Worm (Caenorhabditis elegans): ENCODE measurements around the gene K01A11.1.

Gene K01A11.1

DNA sequence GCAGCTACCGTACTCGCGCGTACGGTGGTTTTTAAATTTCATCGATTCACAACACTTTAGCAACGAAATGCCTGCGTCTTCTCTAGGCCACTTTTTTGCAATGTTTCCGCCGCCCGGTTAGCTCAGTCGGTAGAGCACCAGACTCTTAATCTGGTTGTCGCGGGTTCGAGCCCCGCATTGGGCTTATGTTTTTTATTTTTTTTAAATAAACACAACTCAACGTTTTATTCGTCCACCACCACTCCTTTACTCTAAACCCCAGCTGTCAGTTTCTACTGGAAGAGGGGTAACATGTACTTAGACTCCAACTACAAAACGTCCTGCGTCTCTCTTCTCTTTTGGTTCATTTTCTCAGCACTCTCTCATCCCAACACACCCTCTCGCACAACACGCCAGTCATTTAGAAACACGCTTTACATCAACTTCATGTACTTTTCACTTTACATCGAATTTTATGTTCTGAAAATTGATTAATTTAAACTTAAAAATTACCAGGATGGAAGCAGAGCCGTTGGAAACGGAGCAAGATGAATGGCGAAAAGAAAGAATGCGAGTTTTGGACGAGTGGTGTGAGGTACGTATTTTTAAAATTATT, 41.8 kb downstream of the K01A11.1 start, which contains the start of the genes elmd-1 and hecw-1 (continued):
- TF ChIP-seq dmd-6 (GFP tag; IDR thresholded peaks at IDR 0.05): peak; percentile 76
- TF ChIP-seq R02D3.7 (tag; optimal IDR thresholded peaks at IDR 0.05): no peak
- no peak for TF ChIP-seq nhr-237 (tag; optimal IDR thresholded peaks at IDR 0.05)
- peak; percentile 68 for TF ChIP-seq T26A8.4 (GFP tag; IDR thresholded peaks at IDR 0.05)
- TF ChIP-seq F26F4.8 (GFP tag; conservative IDR thresholded peaks at IDR 0.05): 0 out of 2 replicates have a peak, but pooled peaks have one; percentile 59
- TF ChIP-seq nhr-41 (GFP tag; IDR thresholded peaks at IDR 0.05): 0 out of 2 replicates have a peak, but pooled peaks have one; percentile 7
- peak; percentile 63 for TF ChIP-seq lin-13 (GFP tag; optimal IDR thresholded peaks at IDR 0.05)
- peak; percentile 46 for TF ChIP-seq nhr-48 (tag; optimal IDR thresholded peaks at IDR 0.05)
- 0 out of 2 replicates have a peak, but pooled peaks have one; percentile 5 for TF ChIP-seq nhr-42 (GFP tag; IDR thresholded peaks at IDR 0.05)
- no peak for TF ChIP-seq zip-11 (GFP tag; IDR thresholded peaks at IDR 0.05)
- TF ChIP-seq unc-130 (GFP tag; optimal IDR thresholded peaks at IDR 0.05): peak; percentile 5
- TF ChIP-seq mdl-1 (tag; optimal IDR thresholded peaks at IDR 0.05): peak in 1 of 2 experiments; percentile 46
- no peak for TF ChIP-seq ZK546.5 (tag; optimal IDR thresholded peaks at IDR 0.05)
- TF ChIP-seq pha-4 (GFP tag; IDR thresholded peaks at IDR 0.05): peak; percentile 60; the same call in 1 of the 2 replicates
- peak; percentile 51 for TF ChIP-seq pha-4 (tag; optimal IDR thresholded peaks at IDR 0.05)
- TF ChIP-seq egl-43 (GFP tag; IDR thresholded peaks at IDR 0.05): peak; percentile 87
- TF ChIP-seq F49E8.2 (tag; optimal IDR thresholded peaks at IDR 0.05; ENCODE audit: borderline replicate concordance): peak; percentile 42
- peak; percentile 85 for TF ChIP-seq dmd-8 (GFP tag; IDR thresholded peaks at IDR 0.05)
- peak; percentile 57 for TF ChIP-seq mes-2 (tag; optimal IDR thresholded peaks at IDR 0.05; ENCODE audit: poor library complexity, severe bottlenecking)
- TF ChIP-seq unc-62 (GFP tag; optimal IDR thresholded peaks at IDR 0.05 in 1 of 2): peak in 1 of 2 experiments; percentile 56
- TF ChIP-seq unc-62 (tag; optimal IDR thresholded peaks at IDR 0.05): no peak
- peak; percentile 55 for TF ChIP-seq duxl-1 (tag; optimal IDR thresholded peaks at IDR 0.05; ENCODE audit: poor library complexity)
- TF ChIP-seq madf-9 (GFP tag; conservative IDR thresholded peaks at IDR 0.05): no peak
- peak; percentile 31 for TF ChIP-seq gei-8 (GFP tag; optimal IDR thresholded peaks at IDR 0.05)
- no peak for TF ChIP-seq F10B5.3 (tag; optimal IDR thresholded peaks at IDR 0.05)
- TF ChIP-seq lim-7 (GFP tag; IDR thresholded peaks at IDR 0.05): peak; percentile 73
- no peak for TF ChIP-seq daf-8 (GFP tag; IDR thresholded peaks at IDR 0.05)
- TF ChIP-seq tra-1 (GFP tag; IDR thresholded peaks at IDR 0.05): peak; percentile 72
- TF ChIP-seq vab-7 (GFP tag; IDR thresholded peaks at IDR 0.05): peak; percentile 81

DNA sequence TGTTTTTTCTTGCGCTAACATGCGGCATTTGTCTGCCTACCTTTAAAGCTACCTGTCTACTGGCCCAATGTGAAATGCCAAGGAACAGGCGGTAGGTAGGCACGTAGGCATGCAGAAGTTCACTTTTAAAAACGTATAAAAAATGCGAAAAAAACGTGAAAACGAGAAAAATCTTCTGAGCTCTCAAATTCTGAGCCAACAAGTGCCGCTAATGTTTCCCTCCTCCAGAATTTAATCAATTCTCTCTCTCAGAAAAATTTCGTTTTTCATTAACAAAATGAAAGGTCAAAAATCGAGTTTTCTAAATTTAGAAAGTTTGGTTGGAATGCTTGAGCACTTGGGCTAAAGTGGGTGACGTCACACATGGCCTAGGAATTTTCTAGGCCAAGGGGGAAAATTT, 48.8 kb downstream of the K01A11.1 start:
- TF ChIP-seq spr-1 (tag; optimal IDR thresholded peaks at IDR 0.05): no peak
- no peak for TF ChIP-seq mep-1 (tag; optimal IDR thresholded peaks at IDR 0.05)
- TF ChIP-seq unc-62 (GFP tag; optimal IDR thresholded peaks at IDR 0.05 in 1 of 2): peak in 1 of 2 experiments; percentile 85
- no peak for TF ChIP-seq unc-62 (tag; optimal IDR thresholded peaks at IDR 0.05)
- no peak for TF ChIP-seq zfp-2 (tag; optimal IDR thresholded peaks at IDR 0.05)
- peak; percentile 80 for TF ChIP-seq aha-1 (tag)
- no peak for TF ChIP-seq F26F4.8 (GFP tag; conservative IDR thresholded peaks at IDR 0.05)
- TF ChIP-seq ZK546.5 (tag; optimal IDR thresholded peaks at IDR 0.05): no peak
- no peak for TF ChIP-seq Y75B8A.6 (GFP tag; IDR thresholded peaks at IDR 0.05)

DNA sequence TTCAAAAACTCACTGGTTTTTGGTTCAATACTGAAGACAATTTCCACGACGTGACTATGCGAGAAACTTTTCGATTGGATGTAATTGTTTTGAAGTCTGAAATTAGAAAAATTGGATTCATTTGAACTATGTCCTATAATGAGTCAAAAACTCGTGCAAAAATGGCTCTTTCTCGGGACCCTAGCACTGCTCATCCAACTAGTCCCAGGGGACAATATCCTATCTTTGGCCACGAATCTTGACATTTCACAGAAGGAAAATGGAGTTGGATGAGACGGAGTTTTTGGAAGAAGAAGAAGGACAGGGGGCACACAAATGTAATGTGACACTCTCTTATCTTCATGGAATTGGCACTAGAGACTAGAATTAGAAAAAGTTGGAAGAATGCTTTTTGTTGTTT, 49.4 kb downstream of the K01A11.1 start:
- TF ChIP-seq unc-62 (GFP tag; optimal IDR thresholded peaks at IDR 0.05 in 1 of 2) (peak in 1 of 2 experiments; percentile 97), unc-62 (tag; optimal IDR thresholded peaks at IDR 0.05) (no peak), nhr-102 (tag; optimal IDR thresholded peaks at IDR 0.05) (no peak), nhr-77 (tag; optimal IDR thresholded peaks at IDR 0.05) (no peak)

All from whole organism, L4 larva.